Fruit fly (Drosophila melanogaster) Kc167 (cell line): ENCODE measurements around the gene CG12691.

Source experiments
- Myc ChIP-seq: fragments of >200 bp; optimal IDR thresholded peaks from 2 replicates; lab custom pipeline; 2017; ENCODE audit warnings: missing external identifiers
- Sin3A ChIP-seq: fragments of >200 bp; optimal IDR thresholded peaks from 2 replicates; lab custom pipeline; 2018; ENCODE audit warnings: missing external identifiers
- h ChIP-seq: fragments of >200 bp; optimal IDR thresholded peaks from 3 replicates; lab custom pipeline; 2018; ENCODE audit warnings: missing external identifiers
- insv ChIP-seq: fragments of >200 bp; optimal IDR thresholded peaks from 3 replicates; lab custom pipeline; 2018; ENCODE audit warnings: missing external identifiers
- psq ChIP-seq: fragments of >200 bp; optimal IDR thresholded peaks from 2 replicates; lab custom pipeline; 2017; ENCODE audit warnings: missing external identifiers

- TF ChIP-seq insv (lab: Kevin White, UChicago), result no peak
- TF ChIP-seq psq (lab: Kevin White, UChicago), result no peak
- no peak for TF ChIP-seq Sin3A (lab: Kevin White, UChicago)
- no peak for TF ChIP-seq Myc
- no peak for TF ChIP-seq h (lab: Kevin White, UChicago)
Measured at dm6 chrX:4276900-4277299, 11.0 kb downstream of the CG12691 start, which contains the start of gene CG15577.
